Worm (Caenorhabditis elegans): ENCODE results near the gene ampd-1.

The ampd-1 gene

DNA sequence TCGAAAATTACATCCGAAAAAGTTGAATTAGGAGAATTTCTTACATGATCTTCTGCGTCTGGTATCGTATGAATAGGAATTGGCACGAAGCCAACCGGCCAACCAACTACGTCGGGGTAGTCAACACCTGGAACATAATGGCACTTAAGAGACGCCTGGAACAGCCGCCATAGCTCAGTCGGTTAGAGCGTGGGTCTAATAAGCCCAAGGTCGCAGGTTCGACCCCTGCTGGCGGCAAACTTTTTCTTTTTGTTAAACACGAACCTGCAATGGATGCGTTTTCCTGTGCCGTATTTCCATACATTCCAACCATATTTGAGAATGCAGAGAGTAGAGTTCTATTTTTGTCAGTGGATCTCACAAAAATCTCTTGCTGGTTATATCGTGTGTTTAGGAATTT is 34.6 kb downstream of the ampd-1 start (continued):
- TF ChIP-seq lin-13 (GFP tag; optimal IDR thresholded peaks at IDR 0.05): no peak

- no peak for TF ChIP-seq hlh-4 (tag; optimal IDR thresholded peaks at IDR 0.05)
- no peak for TF ChIP-seq efl-1 (optimal IDR thresholded peaks at IDR 0.05)
- TF ChIP-seq efl-1 (GFP tag; optimal IDR thresholded peaks at IDR 0.05 in 1 of 2): peak in 1 of 2 experiments; percentile 81
- peak; percentile 9 for TF ChIP-seq elt-2 (tag; optimal IDR thresholded peaks at IDR 0.05)
These were observed 35.2 kb downstream of the ampd-1 start, which contains the start of gene pho-4 for ce11 chrII:5238366-5238765. Gene pho-4 (minus strand): TSS chrII:5238466.

ce11 chrII:5241560-5241959 is 38.4 kb downstream of the ampd-1 start, which contains the start of gene T16D1.1:
Gene T16D1.1 (minus strand): TSS chrII:5241660.
- TF ChIP-seq xbp-1 (tag; optimal IDR thresholded peaks at IDR 0.05) (no peak), sup-37 (GFP tag; optimal IDR thresholded peaks at IDR 0.05) (no peak), zip-4 (GFP tag; optimal IDR thresholded peaks at IDR 0.05) (no peak), elt-2 (tag; optimal IDR thresholded peaks at IDR 0.05) (no peak), lin-39 (tag; optimal IDR thresholded peaks at IDR 0.05) (no peak), lin-15B (tag; optimal IDR thresholded peaks at IDR 0.05) (no peak), nhr-76 (tag; optimal IDR thresholded peaks at IDR 0.05) (no peak), unc-30 (tag; optimal IDR thresholded peaks at IDR 0.05) (no peak), ztf-4 (tag; optimal IDR thresholded peaks at IDR 0.05) (no peak), pag-3 (tag; optimal IDR thresholded peaks at IDR 0.05; ENCODE audit: borderline replicate concordance, insufficient read depth) (no peak), dpl-1 (GFP tag; optimal IDR thresholded peaks at IDR 0.05) (no peak), ceh-88 (GFP tag; IDR thresholded peaks at IDR 0.05) (no peak)

DNA sequence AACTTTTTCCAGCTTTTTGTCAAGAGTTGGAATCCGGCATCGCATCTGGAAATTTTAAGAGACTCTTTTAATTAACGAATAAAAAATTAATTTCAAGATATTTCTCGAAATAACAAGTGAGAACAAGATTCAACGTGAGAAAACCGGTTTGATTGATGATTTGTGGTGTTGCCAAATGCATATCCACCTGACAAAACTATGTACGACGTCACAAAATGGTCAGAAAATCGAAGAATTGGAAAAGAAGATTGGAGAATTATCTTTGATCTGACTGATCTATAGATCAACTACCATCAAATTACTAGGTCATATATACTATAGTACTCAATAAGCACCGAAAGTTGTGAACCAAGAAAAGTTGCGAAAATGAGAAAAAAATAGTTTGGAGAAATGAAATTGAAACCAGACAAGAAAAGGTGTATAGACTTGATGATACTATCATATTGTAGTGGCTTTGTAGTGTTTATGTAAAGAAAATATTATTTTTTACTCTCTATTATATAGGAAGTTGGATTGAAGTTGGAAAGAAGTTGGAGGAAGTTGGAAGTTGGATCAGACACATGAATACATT is 43.8 kb downstream of the ampd-1 start, which contains the start of gene ptr-6:
Gene ptr-6, minus strand, starts transcription at position 47 of the 571 bp plus-strand sequence.
- TF ChIP-seq mab-9 (GFP tag; IDR thresholded peaks at IDR 0.05) (no peak), unc-62 (GFP tag; optimal IDR thresholded peaks at IDR 0.05) (no peak), zip-4 (GFP tag; optimal IDR thresholded peaks at IDR 0.05) (no peak), C34B4.2 (tag; optimal IDR thresholded peaks at IDR 0.05) (no peak), aly-2 (tag; optimal IDR thresholded peaks at IDR 0.05) (no peak), zag-1 (tag; optimal IDR thresholded peaks at IDR 0.05) (no peak), fkh-10 (GFP tag; optimal IDR thresholded peaks at IDR 0.05) (no peak), F16B12.6 (tag; optimal IDR thresholded peaks at IDR 0.05) (no peak), lsy-2 (tag; optimal IDR thresholded peaks at IDR 0.05) (peak in 1 of 2 experiments; percentile 42), sox-4 (tag; optimal IDR thresholded peaks at IDR 0.05) (no peak), Y116A8C.19 (tag; optimal IDR thresholded peaks at IDR 0.05; ENCODE audit: borderline replicate concordance) (no peak), ztf-11 (tag; optimal IDR thresholded peaks at IDR 0.05) (no peak), jun-1 (tag; optimal IDR thresholded peaks at IDR 0.05) (no peak), elt-3 (tag; optimal IDR thresholded peaks at IDR 0.05) (peak in 1 of 6 experiments; percentile 60), ets-5 (GFP tag; IDR thresholded peaks at IDR 0.05) (no peak), nhr-90 (tag; optimal IDR thresholded peaks at IDR 0.05; ENCODE audit: poor library complexity) (peak; percentile 36), sptf-1 (tag; optimal IDR thresholded peaks at IDR 0.05) (no peak), ceh-63 (GFP tag; optimal IDR thresholded peaks at IDR 0.05) (no peak), nhr-28 (tag; optimal IDR thresholded peaks at IDR 0.05) (no peak), nhr-237 (tag; optimal IDR thresholded peaks at IDR 0.05) (no peak), tbx-2 (tag; optimal IDR thresholded peaks at IDR 0.05) (peak; percentile 1), elt-2 (tag; optimal IDR thresholded peaks at IDR 0.05) (no peak), unc-86 (tag; optimal IDR thresholded peaks at IDR 0.05) (no peak), lin-13 (GFP tag; optimal IDR thresholded peaks at IDR 0.05) (no peak), hlh-4 (tag; optimal IDR thresholded peaks at IDR 0.05) (no peak), pqm-1 (tag; optimal IDR thresholded peaks at IDR 0.05) (no peak), lin-14 (GFP tag; optimal IDR thresholded peaks at IDR 0.05) (peak; percentile 63), pag-3 (tag; optimal IDR thresholded peaks at IDR 0.05; ENCODE audit: borderline replicate concordance, insufficient read depth) (no peak), nhr-19 (GFP tag; conservative IDR thresholded peaks at IDR 0.05) (peak; percentile 19; the same call in 1 of the 2 replicates), dsc-1 (tag; optimal IDR thresholded peaks at IDR 0.05) (no peak), nhr-11 (tag; optimal IDR thresholded peaks at IDR 0.05) (no peak), snu-23 (GFP tag; optimal IDR thresholded peaks at IDR 0.05) (peak; percentile 31), mef-2 (tag; optimal IDR thresholded peaks at IDR 0.05) (no peak), fkh-8 (tag; optimal IDR thresholded peaks at IDR 0.05) (no peak), fos-1 (tag; optimal IDR thresholded peaks at IDR 0.05) (no peak), nhr-85 (tag) (peak; percentile 96), lin-39 (tag; optimal IDR thresholded peaks at IDR 0.05) (no peak)
